Fruit fly (Drosophila melanogaster) whole organism, embryonic: ENCODE data around the gene SelT.
A peak's percentile ranks its signal among the peaks of the same experiment; 100 is the strongest.

Experiments used
- Abd-B ChIP-seq: fragments of 200-800 bp; sonication (Bioruptor generic); optimal IDR thresholded peaks from 2 replicates; lab custom pipeline; 2018; ENCODE audit warnings: missing biosample characterization, mild to moderate bottlenecking, missing genetic modification characterization, moderate library complexity
- CG10147 ChIP-seq: fragments of 200-800 bp; sonication (Bioruptor generic); optimal IDR thresholded peaks from 2 replicates; lab custom pipeline; 2019; ENCODE audit warnings: missing biosample characterization, mild to moderate bottlenecking, missing genetic modification characterization, moderate library complexity
- CG11398 ChIP-seq: fragments of 200-800 bp; sonication (Bioruptor generic); optimal IDR thresholded peaks from 2 replicates; lab custom pipeline; 2016; ENCODE audit warnings: missing biosample characterization, missing genetic modification characterization
- CG12391 ChIP-seq: fragments of 200-800 bp; sonication (Bioruptor generic); optimal IDR thresholded peaks from 3 replicates; lab custom pipeline; 2018; ENCODE audit warnings: missing biosample characterization, mild to moderate bottlenecking, missing genetic modification characterization, moderate library complexity
- CG13624 ChIP-seq: fragments of 200-800 bp; sonication (Bioruptor generic); optimal IDR thresholded peaks from 2 replicates; lab custom pipeline; 2016; ENCODE audit warnings: missing biosample characterization, missing genetic modification characterization
- CG14050 ChIP-seq: fragments of 200-800 bp; sonication (Bioruptor generic); IDR thresholded peaks from 3 replicates; pipeline ENCODE4 v1.3.6; 2022; ENCODE audit warnings: missing biosample characterization, missing genetic modification characterization
- CG1529 ChIP-seq: fragments of 200-800 bp; sonication (Bioruptor generic); optimal IDR thresholded peaks from 3 replicates; lab custom pipeline; 2018; ENCODE audit warnings: missing biosample characterization, missing genetic modification characterization
- CG16863 ChIP-seq: fragments of 200-800 bp; sonication (Bioruptor generic); optimal IDR thresholded peaks from 3 replicates; lab custom pipeline; 2016; ENCODE audit warnings: missing biosample characterization, missing genetic modification characterization
- CG17802 ChIP-seq: fragments of 200-800 bp; sonication (Bioruptor generic); optimal IDR thresholded peaks from 2 replicates; lab custom pipeline; 2018; ENCODE audit warnings: missing biosample characterization, mild to moderate bottlenecking, missing genetic modification characterization, moderate library complexity
- CG2875 ChIP-seq: fragments of 200-800 bp; sonication (Bioruptor generic); optimal IDR thresholded peaks from 2 replicates; lab custom pipeline; 2017; ENCODE audit warnings: missing biosample characterization, mild to moderate bottlenecking, missing genetic modification characterization, missing genetic modification reagents
- CG33213 ChIP-seq: fragments of 200-800 bp; sonication (Bioruptor generic); optimal IDR thresholded peaks from 3 replicates; lab custom pipeline; 2016; ENCODE audit warnings: missing biosample characterization, missing genetic modification characterization
- CG34422 ChIP-seq: fragments of 200-800 bp; sonication (Bioruptor generic); IDR thresholded peaks from 3 replicates; pipeline ENCODE4 v1.3.6; 2022; ENCODE audit warnings: missing biosample characterization, missing genetic modification characterization
- CG42726 ChIP-seq: fragments of 200-800 bp; sonication (Bioruptor generic); IDR thresholded peaks from 2 replicates; pipeline ENCODE4 v1.3.6; 2022; ENCODE audit warnings: missing biosample characterization, missing genetic modification characterization; ENCODE audit not compliant: partially characterized antibody
- CG6791 ChIP-seq: fragments of 200-800 bp; sonication (Bioruptor generic); IDR thresholded peaks from 3 replicates; pipeline ENCODE4 v1.3.6; 2022; ENCODE audit warnings: missing biosample characterization, missing genetic modification characterization; ENCODE audit not compliant: partially characterized antibody
- CG7271 ChIP-seq: fragments of 200-800 bp; sonication (Bioruptor generic); optimal IDR thresholded peaks from 2 replicates; lab custom pipeline; 2018; ENCODE audit warnings: missing biosample characterization, mild to moderate bottlenecking, missing genetic modification characterization, moderate library complexity
- CG8359 ChIP-seq: fragments of 200-800 bp; sonication (Bioruptor generic); optimal IDR thresholded peaks from 2 replicates; lab custom pipeline; 2017; ENCODE audit warnings: missing biosample characterization, mild to moderate bottlenecking, missing genetic modification characterization, borderline replicate concordance
- CG8388 ChIP-seq: fragments of 200-800 bp; sonication (Bioruptor generic); optimal IDR thresholded peaks from 2 replicates; lab custom pipeline; 2019; ENCODE audit warnings: missing biosample characterization, mild to moderate bottlenecking, missing genetic modification characterization, moderate library complexity
- CHES-1-like ChIP-seq: fragments of 200-800 bp; sonication (Bioruptor generic); optimal IDR thresholded peaks from 2 replicates; lab custom pipeline; 2016; ENCODE audit warnings: missing biosample characterization, missing genetic modification characterization
- Myb ChIP-seq: fragments of 200-800 bp; sonication (Bioruptor generic); optimal IDR thresholded peaks from 2 replicates; lab custom pipeline; 2016; ENCODE audit warnings: missing biosample characterization, missing genetic modification characterization
- NFAT ChIP-seq: fragments of 200-800 bp; sonication (Bioruptor generic); IDR thresholded peaks from 2 replicates; pipeline ENCODE4 v1.3.6; 2022; ENCODE audit warnings: missing biosample characterization, missing genetic modification characterization
- Pdp1 ChIP-seq, 2 experiments: fragments of 200-800 bp; sonication (Bioruptor generic); optimal IDR thresholded peaks; 3 replicates each; lab custom pipeline; 2016; ENCODE audit warnings: missing biosample characterization in 2 of 2, missing genetic modification characterization in 2 of 2, mild to moderate bottlenecking in 1 of 2, moderate library complexity in 1 of 2
- Side ChIP-seq: fragments of 200-800 bp; sonication (Bioruptor generic); optimal IDR thresholded peaks from 2 replicates; lab custom pipeline; 2016; ENCODE audit warnings: missing biosample characterization, missing genetic modification characterization
- Sin3A ChIP-seq: fragments of >200 bp; optimal IDR thresholded peaks from 2 replicates; lab custom pipeline; 2018
- Sry-β ChIP-seq: fragments of 200-800 bp; sonication (Bioruptor generic); optimal IDR thresholded peaks from 2 replicates; lab custom pipeline; 2018; ENCODE audit warnings: missing biosample characterization, mild to moderate bottlenecking, missing genetic modification characterization, moderate library complexity
- Taf1 ChIP-seq: fragments of 200-800 bp; sonication (Bioruptor generic); IDR thresholded peaks from 2 replicates; pipeline ENCODE4 v1.3.6; 2022; ENCODE audit warnings: missing biosample characterization, missing genetic modification characterization
- ap ChIP-seq: fragments of 200-800 bp; sonication (Bioruptor generic); IDR thresholded peaks from 2 replicates; pipeline ENCODE4 v1.3.6; 2022; ENCODE audit warnings: missing biosample characterization, missing genetic modification characterization
- az2 ChIP-seq: fragments of 200-800 bp; sonication (Bioruptor generic); optimal IDR thresholded peaks from 3 replicates; lab custom pipeline; 2016; ENCODE audit warnings: missing biosample characterization, missing genetic modification characterization
- chm ChIP-seq: fragments of 200-800 bp; sonication (Bioruptor generic); IDR thresholded peaks from 2 replicates; pipeline ENCODE4 v1.3.6; 2022; ENCODE audit warnings: missing biosample characterization, missing genetic modification characterization
- cwo ChIP-seq: fragments of 200-800 bp; sonication (Bioruptor generic); optimal IDR thresholded peaks from 3 replicates; lab custom pipeline; 2017; ENCODE audit warnings: missing biosample characterization, missing genetic modification characterization, mild to moderate bottlenecking, moderate library complexity, missing genetic modification reagents
- dmrt11E ChIP-seq: fragments of 200-800 bp; sonication (Bioruptor generic); optimal IDR thresholded peaks from 3 replicates; lab custom pipeline; 2018; ENCODE audit warnings: missing biosample characterization, mild to moderate bottlenecking, missing genetic modification characterization, moderate library complexity
- dpn ChIP-seq, 2 experiments: fragments of 200-800 bp; sonication (Bioruptor generic); optimal IDR thresholded peaks; 3 replicates each; lab custom pipeline; 2016; ENCODE audit warnings: missing biosample characterization in 2 of 2, missing genetic modification characterization in 2 of 2
- ewg ChIP-seq: fragments of 200-800 bp; sonication (Bioruptor generic); optimal IDR thresholded peaks from 3 replicates; lab custom pipeline; 2017; ENCODE audit warnings: mild to moderate bottlenecking, missing biosample characterization, missing genetic modification reagents, missing genetic modification characterization
- fd3F ChIP-seq: fragments of 200-800 bp; sonication (Bioruptor generic); optimal IDR thresholded peaks from 2 replicates; lab custom pipeline; 2018; ENCODE audit warnings: missing biosample characterization, mild to moderate bottlenecking, missing genetic modification characterization, moderate library complexity
- gem ChIP-seq: fragments of 200-800 bp; sonication (Bioruptor generic); optimal IDR thresholded peaks from 2 replicates; lab custom pipeline; 2019; ENCODE audit warnings: missing biosample characterization, mild to moderate bottlenecking, missing genetic modification characterization, moderate library complexity
- gro ChIP-seq: fragments of 200-800 bp; sonication (Bioruptor generic); optimal IDR thresholded peaks from 2 replicates; lab custom pipeline; 2016; ENCODE audit warnings: missing biosample characterization, missing genetic modification characterization
- insv ChIP-seq, 2 experiments: fragments of 200-800 bp; sonication (Bioruptor generic); optimal IDR thresholded peaks; 3 replicates each; lab custom pipeline; 2016 to 2018; ENCODE audit warnings: missing biosample characterization in 2 of 2, missing genetic modification characterization in 2 of 2
- jumu ChIP-seq: fragments of 200-800 bp; sonication (Bioruptor generic); optimal IDR thresholded peaks from 3 replicates; lab custom pipeline; 2016; ENCODE audit warnings: missing biosample characterization, missing genetic modification characterization
- lilli ChIP-seq: fragments of 200-800 bp; sonication (Bioruptor generic); optimal IDR thresholded peaks from 3 replicates; lab custom pipeline; 2016; ENCODE audit warnings: missing biosample characterization, missing genetic modification characterization
- nau ChIP-seq: fragments of 200-800 bp; sonication (Bioruptor generic); optimal IDR thresholded peaks from 3 replicates; lab custom pipeline; 2017; ENCODE audit warnings: missing biosample characterization, mild to moderate bottlenecking, missing genetic modification characterization, missing genetic modification reagents
- odd ChIP-seq: fragments of 200-800 bp; sonication (Bioruptor generic); optimal IDR thresholded peaks from 2 replicates; lab custom pipeline; 2017; ENCODE audit warnings: missing biosample characterization, mild to moderate bottlenecking, missing genetic modification characterization
- p53 ChIP-seq: fragments of 200-800 bp; sonication (Bioruptor generic); optimal IDR thresholded peaks from 2 replicates; lab custom pipeline; 2016; ENCODE audit warnings: missing biosample characterization, missing genetic modification characterization
- pho ChIP-seq: fragments of 200-800 bp; sonication (Bioruptor generic); optimal IDR thresholded peaks from 2 replicates; lab custom pipeline; 2016; ENCODE audit warnings: missing biosample characterization, missing genetic modification characterization
- sd ChIP-seq: fragments of 200-800 bp; sonication (Bioruptor generic); optimal IDR thresholded peaks from 3 replicates; lab custom pipeline; 2018; ENCODE audit warnings: missing biosample characterization, mild to moderate bottlenecking, missing genetic modification characterization, moderate library complexity
- seq ChIP-seq: fragments of 200-800 bp; sonication (Bioruptor generic); IDR thresholded peaks from 2 replicates; pipeline ENCODE4 v1.3.6; 2022; ENCODE audit warnings: missing biosample characterization, missing genetic modification characterization
- trh ChIP-seq: fragments of 200-800 bp; sonication (Bioruptor generic); optimal IDR thresholded peaks from 2 replicates; lab custom pipeline; 2016; ENCODE audit warnings: missing biosample characterization, missing genetic modification characterization
- tup ChIP-seq: fragments of 200-800 bp; sonication (Bioruptor generic); optimal IDR thresholded peaks from 2 replicates; lab custom pipeline; 2016; ENCODE audit warnings: missing biosample characterization, mild to moderate bottlenecking, missing genetic modification characterization, moderate library complexity
- vnd ChIP-seq: fragments of 200-800 bp; sonication (Bioruptor generic); IDR thresholded peaks from 3 replicates; pipeline ENCODE4 v1.3.6; 2022; ENCODE audit warnings: missing biosample characterization, missing genetic modification characterization; ENCODE audit not compliant: partially characterized antibody
- vvl ChIP-seq: fragments of 200-800 bp; sonication (Bioruptor generic); IDR thresholded peaks from 2 replicates; pipeline ENCODE4 v1.3.6; 2022; ENCODE audit warnings: missing biosample characterization, missing genetic modification characterization

SelT gene

dm6 chr2L:5059645-5060254 lies 49.0 kb downstream of the SelT start, which contains the start of gene Rpn11 (continued):
- TF ChIP-seq gem (tag; lab: Kevin White, UChicago) (peak; percentile 83), chm (GFP tag; lab: Robert Waterston, UW) (no peak), trh (peak; percentile 36), Sin3A (lab: Kevin White, UChicago) (peak; percentile 6), odd (GFP tag; lab: Kevin White, UChicago) (peak; percentile 0), vvl (GFP tag; lab: Robert Waterston, UW) (peak; percentile 80), dmrt11E (tag; lab: Kevin White, UChicago) (peak; percentile 70), jumu (GFP tag; lab: Kevin White, UChicago) (no peak), gro (GFP tag; lab: Kevin White, UChicago) (no peak), Abd-B (GFP tag; lab: Kevin White, UChicago) (peak; percentile 76), cwo (GFP tag; lab: Kevin White, UChicago) (peak; percentile 27), CG1529 (peak; percentile 22), CG13624 (GFP tag; lab: Kevin White, UChicago) (peak; percentile 52), NFAT (0 out of 2 replicates have a peak, but pooled peaks have one; percentile 34), sd (tag; lab: Kevin White, UChicago) (peak; percentile 41), dpn (GFP tag; optimal IDR thresholded peaks at IDR 0.05; lab: Kevin White, UChicago) (peak; percentile 51 to 75), nau (GFP tag; lab: Kevin White, UChicago) (no peak), CG12391 (tag; lab: Kevin White, UChicago) (peak; percentile 86), CG8388 (GFP tag; lab: Kevin White, UChicago) (peak; percentile 65), lilli (GFP tag; lab: Kevin White, UChicago) (peak; percentile 59), ewg (peak; percentile 18), Myb (GFP tag; lab: Kevin White, UChicago) (no peak), CG8359 (peak; percentile 8), az2 (GFP tag; lab: Kevin White, UChicago) (peak; percentile 67), CG17802 (tag; lab: Kevin White, UChicago) (no peak), CG42726 (GFP tag; lab: Robert Waterston, UW) (no peak), CG10147 (peak; percentile 72), Taf1 (no peak), ap (peak; percentile 34; the same call in 1 of the 2 replicates), CG11398 (GFP tag; lab: Kevin White, UChicago) (peak; percentile 15), CG14050 (GFP tag; lab: Robert Waterston, UW) (no peak), CG33213 (GFP tag; lab: Kevin White, UChicago) (no peak), Pdp1 (GFP tag; optimal IDR thresholded peaks at IDR 0.05; lab: Kevin White, UChicago) (peak; percentile 56 to 63)

DNA sequence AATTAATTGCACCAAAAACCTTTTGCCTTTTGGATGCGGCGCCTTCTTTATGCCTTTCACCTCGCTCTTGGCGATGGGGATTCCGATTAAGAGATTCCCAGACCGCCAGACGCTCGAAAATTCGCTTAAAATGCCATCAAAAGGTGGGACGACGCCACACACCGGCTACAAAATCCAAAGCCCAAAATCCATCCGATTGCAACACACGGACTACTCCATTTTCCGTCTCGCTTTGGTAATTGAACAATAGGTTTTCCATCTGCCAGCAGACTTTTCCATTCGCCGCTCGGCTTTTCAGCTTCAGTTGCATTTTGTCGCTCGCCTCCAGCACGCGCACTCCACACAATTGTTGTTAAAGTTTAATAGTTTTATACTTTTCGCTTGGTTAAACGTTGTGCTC lies 49.8 kb downstream of the SelT start, which contains the start of gene qtc:
Gene qtc (plus strand): TSS at position 301 of the 400 bp plus-strand sequence.
- TF ChIP-seq seq (GFP tag; lab: Robert Waterston, UW) (no peak), CG6791 (peak; percentile 27; the same call in 1 of the 3 replicates)

dm6 chr2L:5060952-5061478 lies 50.3 kb downstream of the SelT start:
- TF ChIP-seq pho (GFP tag; lab: Kevin White, UChicago): peak; percentile 20
- TF ChIP-seq fd3F (GFP tag; lab: Kevin White, UChicago): peak; percentile 9
- TF ChIP-seq CG7271: no peak
- TF ChIP-seq CG34422 (GFP tag; lab: Robert Waterston, UW): no peak
- no peak for TF ChIP-seq vnd (GFP tag; lab: Robert Waterston, UW)
- peak; percentile 40 for TF ChIP-seq CG2875 (GFP tag; lab: Kevin White, UChicago)
- TF ChIP-seq Side: peak; percentile 84
- TF ChIP-seq insv (GFP tag; optimal IDR thresholded peaks at IDR 0.05; lab: Kevin White, UChicago): peak in 1 of 2 experiments; percentile 25
- TF ChIP-seq tup (GFP tag; lab: Kevin White, UChicago): peak; percentile 56
- TF ChIP-seq p53 (GFP tag; lab: Kevin White, UChicago): peak; percentile 68
- TF ChIP-seq CHES-1-like (GFP tag; lab: Kevin White, UChicago): peak; percentile 67
- TF ChIP-seq Sry-β: no peak
- TF ChIP-seq CG16863: no peak
